Worm (Caenorhabditis elegans) whole organism, L2 larva: Measurements from ENCODE around the gene F38G1.3.

ENCODE experiments used
- ama-1 ChIP-seq: fragments of 150-350 bp; optimal IDR thresholded peaks from 2 replicates; lab custom pipeline; 2018; ENCODE audit warnings: inconsistent platforms
- elt-1 ChIP-seq: fragments of 150-350 bp; optimal IDR thresholded peaks from 2 replicates; lab custom pipeline; 2014; ENCODE audit warnings: missing biosample characterization, missing genetic modification characterization
- fos-1 ChIP-seq: fragments of 150-350 bp; optimal IDR thresholded peaks from 2 replicates; lab custom pipeline; 2014; ENCODE audit warnings: missing biosample characterization, missing genetic modification characterization
- nhr-129 ChIP-seq: fragments of 150-350 bp; optimal IDR thresholded peaks from 2 replicates; lab custom pipeline; 2014; ENCODE audit warnings: missing biosample characterization, missing genetic modification characterization
- skn-1 ChIP-seq: sonication (generic microtip); optimal IDR thresholded peaks from 2 replicates; lab custom pipeline; 2017; ENCODE audit warnings: missing biosample characterization, missing genetic modification characterization
- zag-1 ChIP-seq: fragments of 150-350 bp; optimal IDR thresholded peaks from 2 replicates; lab custom pipeline; 2014; ENCODE audit warnings: missing biosample characterization, missing genetic modification characterization

- TF ChIP-seq nhr-129 (no peak), elt-1 (tag; lab: Kevin White, UChicago) (no peak), fos-1 (peak; percentile 70), ama-1 (no peak), skn-1 (no peak), zag-1 (tag; lab: Kevin White, UChicago) (no peak)
Measured at ce11 chrX:449820-450219, 26.5 kb upstream of the F38G1.3 start, which contains the start of gene F52D1.2.
